Worm (Caenorhabditis elegans) whole organism, L2 larva: ENCODE results near the gene F38B6.4.

Experiments
- ceh-16 ChIP-seq: fragments of 150-350 bp; optimal IDR thresholded peaks from 2 replicates; lab custom pipeline; 2014; ENCODE audit warnings: missing biosample characterization, missing genetic modification characterization
- elt-1 ChIP-seq: fragments of 150-350 bp; optimal IDR thresholded peaks from 2 replicates; lab custom pipeline; 2014; ENCODE audit warnings: missing biosample characterization, missing genetic modification characterization
- mab-5 ChIP-seq: fragments of 150-350 bp; optimal IDR thresholded peaks from 2 replicates; lab custom pipeline; 2014; ENCODE audit warnings: missing biosample characterization, missing genetic modification characterization
- nhr-25 ChIP-seq: fragments of 150-350 bp; sonication (generic microtip); optimal IDR thresholded peaks from 3 replicates; lab custom pipeline; 2014; ENCODE audit warnings: missing biosample characterization, missing genetic modification characterization
- sma-3 ChIP-seq: sonication (generic microtip); optimal IDR thresholded peaks from 2 replicates; lab custom pipeline; 2016; ENCODE audit warnings: missing genetic modification reagents, missing genetic modification characterization, missing compliant biosample characterization
- unc-55 ChIP-seq: fragments of 150-350 bp; sonication (generic microtip); optimal IDR thresholded peaks from 3 replicates; lab custom pipeline; 2014; ENCODE audit warnings: missing biosample characterization, missing genetic modification reagents, missing genetic modification characterization

DNA sequence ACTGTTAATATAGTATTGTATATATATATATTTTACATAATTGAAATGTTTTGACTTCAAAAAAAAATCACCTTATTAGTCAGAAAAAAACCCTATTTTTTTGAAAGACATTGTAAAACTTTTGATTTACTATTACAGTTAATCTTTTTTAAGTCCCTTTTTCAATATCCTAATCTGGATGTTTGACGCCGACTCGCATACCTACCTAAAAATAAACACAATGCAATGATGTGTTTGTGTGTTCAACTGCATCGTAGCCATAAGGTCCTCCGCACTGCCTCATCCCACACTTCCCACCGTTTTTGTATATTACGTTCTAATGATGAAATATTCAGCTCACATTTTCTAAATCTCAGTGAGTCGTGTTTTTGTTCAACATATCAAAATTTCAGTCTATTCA lies 18.7 kb downstream of the F38B6.4 start, which contains the start of gene F38B6.3:
- TF ChIP-seq ceh-16 (tag; lab: Kevin White, UChicago) (no peak), elt-1 (tag; lab: Kevin White, UChicago) (no peak), nhr-25 (tag; lab: Kevin White, UChicago) (no peak), sma-3 (GFP tag; lab: Kevin White, UChicago) (no peak), mab-5 (tag; lab: Kevin White, UChicago) (no peak), unc-55 (GFP tag; lab: Kevin White, UChicago) (no peak)
